Worm (Caenorhabditis elegans) whole organism, L4/young adult: Measurements from ENCODE around the gene C13A10.2.

Source experiments
- W03F9.2 ChIP-seq: fragments of 150-350 bp; optimal IDR thresholded peaks from 2 replicates; lab custom pipeline; 2014; ENCODE audit warnings: missing biosample characterization, missing genetic modification characterization
- dao-5 ChIP-seq: sonication (generic microtip); optimal IDR thresholded peaks from 2 replicates; lab custom pipeline; 2016; ENCODE audit warnings: missing genotype, missing genetic modification characterization, moderate library complexity, missing compliant biosample characterization

DNA sequence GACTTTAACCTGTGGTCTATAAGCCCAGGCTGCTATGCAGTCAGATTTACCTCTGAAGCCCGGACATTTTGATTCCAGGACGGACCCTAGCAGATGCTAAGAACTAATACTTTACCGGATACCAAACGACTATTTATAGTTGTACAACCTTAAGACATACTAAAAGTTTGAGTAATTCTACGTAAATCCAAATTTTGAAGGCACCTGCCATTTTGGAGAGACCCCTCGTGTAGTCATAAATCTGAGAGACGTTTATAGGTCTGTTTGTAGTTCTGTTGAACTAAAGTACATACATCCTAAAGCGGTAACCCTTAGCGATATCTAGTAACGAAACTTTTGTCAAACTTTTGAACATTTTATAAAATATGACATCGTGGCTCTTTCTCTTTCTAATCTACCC lies 40.6 kb upstream of the C13A10.2 start, which contains the start of gene F54D12.2:
- TF ChIP-seq dao-5 (no peak), W03F9.2 (tag; lab: Kevin White, UChicago) (no peak)
